Worm (Caenorhabditis elegans): ENCODE measurements around the gene F47D12.9.

The F47D12.9 gene

DNA sequence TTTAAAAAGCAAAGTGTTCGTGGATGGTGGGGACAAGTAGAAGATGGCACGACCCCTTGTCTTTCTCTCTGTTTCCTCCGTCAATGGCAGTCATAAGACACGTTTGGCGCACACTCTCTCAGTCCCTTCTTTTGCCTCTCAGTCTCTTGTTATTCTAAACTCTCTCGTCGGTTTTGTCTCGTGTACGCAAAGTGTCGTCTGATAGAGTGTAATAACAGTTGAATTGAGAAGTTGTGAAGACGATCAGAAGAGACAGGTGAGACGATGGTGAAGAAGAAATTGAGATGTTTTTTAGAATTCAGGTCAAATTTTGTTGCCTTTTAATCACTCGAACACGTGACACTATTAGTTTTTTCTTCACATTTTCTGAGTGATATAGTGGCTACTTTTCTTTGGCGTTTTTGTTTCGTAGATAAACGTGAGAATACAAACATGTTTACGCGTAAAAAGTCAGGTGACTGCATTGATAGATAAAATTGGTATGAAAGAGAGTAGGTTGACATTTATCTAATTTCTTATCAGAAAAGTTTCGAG, at the start of gene F47D12.9:
Gene F47D12.9 (minus strand): TSS at position 267 of the 534 bp plus-strand sequence.
- TF ChIP-seq lin-39 (tag; optimal IDR thresholded peaks at IDR 0.05) (peak; percentile 68), skn-1 (tag; optimal IDR thresholded peaks at IDR 0.05) (peak; percentile 20), elt-1 (tag; optimal IDR thresholded peaks at IDR 0.05) (peak; percentile 42), lin-15B (tag; optimal IDR thresholded peaks at IDR 0.05) (peak; percentile 77), ceh-28 (tag; optimal IDR thresholded peaks at IDR 0.05) (peak; percentile 16), ceh-9 (tag; optimal IDR thresholded peaks at IDR 0.05) (no peak), mml-1 (tag; optimal IDR thresholded peaks at IDR 0.05) (no peak), nhr-76 (tag; optimal IDR thresholded peaks at IDR 0.05) (no peak), lsy-12 (tag; optimal IDR thresholded peaks at IDR 0.05) (peak; percentile 73), nhr-12 (tag; optimal IDR thresholded peaks at IDR 0.05) (no peak), jun-1 (tag; optimal IDR thresholded peaks at IDR 0.05) (peak; percentile 78), mdl-1 (tag; optimal IDR thresholded peaks at IDR 0.05) (peak; percentile 43), nhr-23 (tag; optimal IDR thresholded peaks at IDR 0.05) (peak; percentile 90), snpc-4 (tag; optimal IDR thresholded peaks at IDR 0.05) (peak; percentile 30), nfya-1 (tag; optimal IDR thresholded peaks at IDR 0.05; ENCODE audit: insufficient read depth) (peak; percentile 84), tbx-2 (tag; optimal IDR thresholded peaks at IDR 0.05) (no peak), daf-12 (tag; optimal IDR thresholded peaks at IDR 0.05) (no peak), egl-5 (tag; optimal IDR thresholded peaks at IDR 0.05) (peak; percentile 46), elt-2 (tag; optimal IDR thresholded peaks at IDR 0.05) (peak; percentile 92), nhr-43 (tag; optimal IDR thresholded peaks at IDR 0.05; ENCODE audit: poor library complexity, severe bottlenecking) (peak; percentile 56), pha-4 (tag; optimal IDR thresholded peaks at IDR 0.05) (peak; percentile 55), ama-1 (optimal IDR thresholded peaks at IDR 0.05) (peak; percentile 69), pqm-1 (tag; optimal IDR thresholded peaks at IDR 0.05) (peak; percentile 13), nhr-25 (tag; optimal IDR thresholded peaks at IDR 0.05) (peak; percentile 91), hmg-11 (tag; optimal IDR thresholded peaks at IDR 0.05) (peak; percentile 76), elt-3 (tag; optimal IDR thresholded peaks at IDR 0.05) (peak in 1 of 3 experiments; percentile 28)

DNA sequence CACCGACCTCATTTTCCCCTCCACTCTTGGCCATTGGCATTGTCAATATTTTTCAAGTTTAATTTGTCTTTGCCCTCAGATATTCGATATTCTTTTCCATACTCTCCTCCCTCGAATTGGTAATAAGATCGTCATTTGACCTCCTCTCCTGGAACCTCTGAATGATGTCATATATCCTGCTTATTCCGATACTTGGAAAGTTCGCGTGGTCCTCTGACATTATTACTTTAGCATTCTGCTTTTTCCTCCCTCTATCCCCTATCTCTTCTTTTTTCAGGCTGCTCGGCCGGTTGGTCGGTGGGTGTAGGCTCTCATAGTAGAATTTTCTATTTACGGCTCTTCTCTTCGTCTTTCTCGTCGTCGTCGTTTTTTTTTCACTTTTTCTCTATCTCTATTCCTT, 49.3 kb upstream of the F47D12.9 start:
- TF ChIP-seq fkh-10 (GFP tag; optimal IDR thresholded peaks at IDR 0.05) (peak; percentile 36), nfya-1 (tag; optimal IDR thresholded peaks at IDR 0.05; ENCODE audit: insufficient read depth) (peak; percentile 20), ztf-4 (tag; optimal IDR thresholded peaks at IDR 0.05) (no peak), tbx-2 (tag; optimal IDR thresholded peaks at IDR 0.05) (peak; percentile 34)

DNA sequence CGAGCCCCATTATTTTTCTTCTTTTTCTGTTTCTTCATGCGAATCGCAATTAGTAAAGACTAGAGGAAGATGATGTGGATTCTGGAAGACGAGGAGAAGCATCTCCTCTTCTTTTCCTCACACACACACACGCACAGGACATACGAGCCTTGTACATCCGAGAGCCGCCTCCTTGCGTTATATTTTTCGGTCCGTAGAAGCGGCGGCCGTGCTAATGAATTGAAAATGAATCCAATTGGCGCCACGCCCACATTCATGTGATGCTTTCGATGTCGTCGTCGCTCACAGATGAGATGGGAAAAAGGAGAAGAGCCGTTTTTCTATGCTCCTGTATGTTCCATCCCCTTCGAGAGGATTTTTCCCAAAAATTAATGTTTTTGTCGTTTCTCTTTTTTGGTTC, 48.3 kb upstream of the F47D12.9 start:
- TF ChIP-seq ama-1 (optimal IDR thresholded peaks at IDR 0.05) = peak; percentile 14
- TF ChIP-seq nfya-1 (tag; optimal IDR thresholded peaks at IDR 0.05; ENCODE audit: insufficient read depth) = peak; percentile 31
- no peak for TF ChIP-seq nhr-43 (tag; optimal IDR thresholded peaks at IDR 0.05; ENCODE audit: poor library complexity, severe bottlenecking)

DNA sequence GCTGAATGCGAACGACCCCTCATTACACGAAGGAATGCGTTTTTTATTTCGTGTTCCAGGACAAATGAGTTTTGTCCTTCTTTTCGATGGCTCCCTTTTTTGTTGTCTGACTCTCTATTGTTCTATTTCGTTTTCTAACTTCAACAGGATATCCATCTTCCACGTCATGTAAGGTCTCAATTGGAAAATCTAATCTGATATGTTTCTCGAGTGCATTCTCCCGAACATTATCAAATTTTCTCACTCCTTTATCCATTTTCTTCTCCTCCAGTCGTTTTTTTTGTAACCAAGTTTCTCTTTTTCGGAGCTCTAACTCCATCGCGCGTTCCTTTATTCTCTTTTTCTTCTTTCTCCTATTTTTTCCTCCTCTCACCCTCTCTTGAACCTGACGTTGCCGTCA, 47.2 kb upstream of the F47D12.9 start:
- TF ChIP-seq fkh-10 (GFP tag; optimal IDR thresholded peaks at IDR 0.05) (peak; percentile 92), nhr-11 (tag; optimal IDR thresholded peaks at IDR 0.05) (no peak)

DNA sequence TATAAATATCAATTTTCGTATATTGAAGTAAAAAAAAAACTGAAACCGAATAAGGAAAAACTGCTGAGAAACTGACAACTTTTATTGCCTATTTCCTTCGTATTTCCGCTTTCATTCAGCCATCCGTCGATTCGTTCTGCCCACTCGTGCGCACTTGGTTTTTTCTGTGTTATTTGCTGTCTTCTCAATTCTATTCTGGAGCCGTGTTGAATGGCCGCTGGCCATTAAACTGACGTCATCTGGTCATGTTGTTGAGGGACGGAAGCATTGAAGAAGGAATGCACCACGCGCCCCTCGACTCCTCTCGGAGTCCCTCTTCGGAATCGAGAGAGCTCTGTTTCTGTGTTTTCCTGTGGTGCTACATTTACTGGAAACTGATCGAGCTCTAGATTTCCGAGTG, 45.4 kb upstream of the F47D12.9 start:
- TF ChIP-seq elt-2 (tag; optimal IDR thresholded peaks at IDR 0.05) = no peak
- peak; percentile 75 for TF ChIP-seq nfya-1 (tag; optimal IDR thresholded peaks at IDR 0.05; ENCODE audit: insufficient read depth)
- TF ChIP-seq ceh-9 (tag; optimal IDR thresholded peaks at IDR 0.05) = no peak
- no peak for TF ChIP-seq mml-1 (tag; optimal IDR thresholded peaks at IDR 0.05)
- peak; percentile 49 for TF ChIP-seq tbx-2 (tag; optimal IDR thresholded peaks at IDR 0.05)
- no peak for TF ChIP-seq nhr-25 (tag; optimal IDR thresholded peaks at IDR 0.05)
- peak; percentile 18 for TF ChIP-seq hmg-11 (tag; optimal IDR thresholded peaks at IDR 0.05)
- no peak for TF ChIP-seq zag-1 (tag; optimal IDR thresholded peaks at IDR 0.05)
- no peak for TF ChIP-seq aly-2 (tag; optimal IDR thresholded peaks at IDR 0.05)
- no peak for TF ChIP-seq ceh-16 (tag; optimal IDR thresholded peaks at IDR 0.05)
- no peak for TF ChIP-seq R02D3.7 (tag; optimal IDR thresholded peaks at IDR 0.05)
- no peak for TF ChIP-seq lin-15B (tag; optimal IDR thresholded peaks at IDR 0.05)
- TF ChIP-seq ceh-82 (tag; optimal IDR thresholded peaks at IDR 0.05) = no peak
- peak; percentile 32 for TF ChIP-seq egl-5 (tag; optimal IDR thresholded peaks at IDR 0.05)
- no peak for TF ChIP-seq pha-4 (tag; optimal IDR thresholded peaks at IDR 0.05)
- TF ChIP-seq ztf-4 (tag; optimal IDR thresholded peaks at IDR 0.05) = no peak
- no peak for TF ChIP-seq nhr-67 (tag; optimal IDR thresholded peaks at IDR 0.05)
- TF ChIP-seq snpc-4 (tag; optimal IDR thresholded peaks at IDR 0.05) = no peak
- TF ChIP-seq skn-1 (tag; optimal IDR thresholded peaks at IDR 0.05) = no peak
- TF ChIP-seq lin-39 (tag; optimal IDR thresholded peaks at IDR 0.05) = peak; percentile 67
- no peak for TF ChIP-seq sea-2 (GFP tag; optimal IDR thresholded peaks at IDR 0.05)
- TF ChIP-seq ama-1 (optimal IDR thresholded peaks at IDR 0.05) = peak; percentile 2
- TF ChIP-seq nhr-43 (tag; optimal IDR thresholded peaks at IDR 0.05; ENCODE audit: poor library complexity, severe bottlenecking) = no peak
- TF ChIP-seq jun-1 (tag; optimal IDR thresholded peaks at IDR 0.05) = no peak
- TF ChIP-seq daf-12 (tag; optimal IDR thresholded peaks at IDR 0.05) = no peak
- TF ChIP-seq nhr-76 (tag; optimal IDR thresholded peaks at IDR 0.05) = no peak
- TF ChIP-seq nhr-12 (tag; optimal IDR thresholded peaks at IDR 0.05) = no peak
- no peak for TF ChIP-seq nhr-237 (tag; optimal IDR thresholded peaks at IDR 0.05)
- TF ChIP-seq fkh-2 (tag; optimal IDR thresholded peaks at IDR 0.05) = no peak
- no peak for TF ChIP-seq nhr-23 (tag; optimal IDR thresholded peaks at IDR 0.05)
- no peak for TF ChIP-seq unc-62 (GFP tag; optimal IDR thresholded peaks at IDR 0.05)

All from whole organism, L3 larva.